Fruit fly (Drosophila melanogaster) whole organism, embryonic: Measurements from ENCODE around the gene vih.

ENCODE experiments used
- Atf3 ChIP-seq: fragments of 200-800 bp; sonication (Bioruptor generic); optimal IDR thresholded peaks from 3 replicates; lab custom pipeline; 2016; ENCODE audit warnings: missing biosample characterization, missing genetic modification characterization
- Bdp1 ChIP-seq: fragments of 200-800 bp; sonication (Bioruptor generic); optimal IDR thresholded peaks from 3 replicates; lab custom pipeline; 2016; ENCODE audit warnings: missing biosample characterization, missing genetic modification characterization
- CG10462 ChIP-seq: fragments of 200-800 bp; sonication (Bioruptor generic); optimal IDR thresholded peaks from 2 replicates; lab custom pipeline; 2016; ENCODE audit warnings: missing biosample characterization, missing genetic modification characterization
- CG10654 ChIP-seq: fragments of 200-800 bp; sonication (Bioruptor generic); optimal IDR thresholded peaks from 2 replicates; lab custom pipeline; 2016; ENCODE audit warnings: missing biosample characterization, missing genetic modification characterization
- CG10979 ChIP-seq: fragments of 200-800 bp; sonication (Bioruptor generic); optimal IDR thresholded peaks from 2 replicates; lab custom pipeline; 2018; ENCODE audit warnings: missing biosample characterization, mild to moderate bottlenecking, missing genetic modification characterization, moderate library complexity
- CG11696 ChIP-seq: fragments of 200-800 bp; sonication (Bioruptor generic); IDR thresholded peaks from 2 replicates; pipeline ENCODE4 v1.3.6; 2022; ENCODE audit warnings: missing biosample characterization, missing genetic modification characterization
- CG12942 ChIP-seq: fragments of 200-800 bp; sonication (Bioruptor generic); optimal IDR thresholded peaks from 3 replicates; lab custom pipeline; 2016; ENCODE audit warnings: missing biosample characterization, missing genetic modification characterization
- CG14441 ChIP-seq: fragments of 200-800 bp; sonication (Bioruptor generic); IDR thresholded peaks from 2 replicates; pipeline ENCODE4 v1.3.6; 2022; ENCODE audit warnings: missing biosample characterization, missing genetic modification characterization
- CG14667 ChIP-seq: fragments of 200-800 bp; sonication (Bioruptor generic); IDR thresholded peaks from 2 replicates; pipeline ENCODE4 v1.3.6; 2022; ENCODE audit warnings: missing biosample characterization, missing genetic modification characterization
- CG1602 ChIP-seq: fragments of 200-800 bp; sonication (Bioruptor generic); optimal IDR thresholded peaks from 3 replicates; lab custom pipeline; 2016; ENCODE audit warnings: missing biosample characterization, missing genetic modification characterization
- CG17359 ChIP-seq: fragments of 200-800 bp; sonication (Bioruptor generic); optimal IDR thresholded peaks from 3 replicates; lab custom pipeline; 2018; ENCODE audit warnings: missing biosample characterization, mild to moderate bottlenecking, missing genetic modification characterization, moderate library complexity
- CG18262 ChIP-seq: fragments of 200-800 bp; optimal IDR thresholded peaks from 3 replicates; lab custom pipeline; 2019; ENCODE audit warnings: missing biosample characterization, mild to moderate bottlenecking, missing genetic modification characterization, moderate library complexity
- CG2678 ChIP-seq: fragments of 200-800 bp; sonication (Bioruptor generic); optimal IDR thresholded peaks from 3 replicates; lab custom pipeline; 2019; ENCODE audit warnings: missing biosample characterization, mild to moderate bottlenecking, missing genetic modification characterization, moderate library complexity
- CG30431 ChIP-seq: fragments of 200-800 bp; sonication (Bioruptor generic); optimal IDR thresholded peaks from 2 replicates; lab custom pipeline; 2017; ENCODE audit warnings: missing biosample characterization, missing genetic modification characterization
- CG3065 ChIP-seq: fragments of 200-800 bp; sonication (Bioruptor generic); optimal IDR thresholded peaks from 2 replicates; lab custom pipeline; 2016; ENCODE audit warnings: missing biosample characterization, missing genetic modification characterization
- CG3838 ChIP-seq: fragments of 200-800 bp; sonication (Bioruptor generic); optimal IDR thresholded peaks from 3 replicates; lab custom pipeline; 2016; ENCODE audit warnings: missing biosample characterization, missing genetic modification characterization
- CG4820 ChIP-seq: fragments of 200-800 bp; sonication (Bioruptor generic); optimal IDR thresholded peaks from 3 replicates; lab custom pipeline; 2016; ENCODE audit warnings: missing biosample characterization, missing genetic modification characterization
- CG6689 ChIP-seq: fragments of 200-800 bp; sonication (Bioruptor generic); IDR thresholded peaks from 2 replicates; pipeline ENCODE4 v1.3.6; 2022; ENCODE audit warnings: missing biosample characterization, missing genetic modification characterization
- CG8290 ChIP-seq, 3 experiments: fragments of 200-800 bp; sonication (Bioruptor generic); optimal IDR thresholded peaks; 2 replicates each; lab custom pipeline; 2016 to 2019; ENCODE audit warnings: missing biosample characterization in 3 of 3, missing genetic modification characterization in 3 of 3, mild to moderate bottlenecking in 2 of 3, moderate library complexity in 1 of 3
- CoRest ChIP-seq: fragments of 200-800 bp; sonication (Bioruptor generic); optimal IDR thresholded peaks from 3 replicates; lab custom pipeline; 2018; ENCODE audit warnings: missing biosample characterization, mild to moderate bottlenecking, missing genetic modification characterization, moderate library complexity
- Dip2 ChIP-seq: fragments of 200-800 bp; sonication (Bioruptor generic); IDR thresholded peaks from 2 replicates; pipeline ENCODE4 v1.3.6; 2022; ENCODE audit warnings: missing biosample characterization, missing genetic modification characterization
- Eip74EF ChIP-seq, 2 experiments: fragments of 200-800 bp in 1 of 2; fragments of >200 bp in 1 of 2; sonication (Bioruptor generic) in 1 of 2; optimal IDR thresholded peaks; 2 replicates each; lab custom pipeline; 2017 to 2019; ENCODE audit warnings: missing biosample characterization in 2 of 2, missing genetic modification characterization in 2 of 2, mild to moderate bottlenecking in 1 of 2, moderate library complexity in 1 of 2
- HHEX ChIP-seq: fragments of 200-800 bp; sonication (Bioruptor generic); optimal IDR thresholded peaks from 3 replicates; lab custom pipeline; 2017; ENCODE audit warnings: missing biosample characterization, mild to moderate bottlenecking, missing genetic modification characterization, missing genetic modification reagents
- HLHmδ ChIP-seq: fragments of 200-800 bp; sonication (Bioruptor generic); optimal IDR thresholded peaks from 2 replicates; lab custom pipeline; 2018; ENCODE audit warnings: missing biosample characterization, mild to moderate bottlenecking, missing genetic modification characterization, moderate library complexity
- Hmx ChIP-seq: fragments of 200-800 bp; sonication (Bioruptor generic); optimal IDR thresholded peaks from 2 replicates; lab custom pipeline; 2016; ENCODE audit warnings: missing biosample characterization, missing genetic modification characterization
- NK7.1 ChIP-seq: fragments of 200-800 bp; sonication (Bioruptor generic); optimal IDR thresholded peaks from 3 replicates; lab custom pipeline; 2016; ENCODE audit warnings: missing biosample characterization, missing genetic modification characterization
- Nf-YC ChIP-seq: fragments of 200-800 bp; optimal IDR thresholded peaks from 3 replicates; lab custom pipeline; 2019; ENCODE audit warnings: missing biosample characterization, mild to moderate bottlenecking, missing genetic modification characterization, moderate library complexity
- NfI ChIP-seq: fragments of 200-800 bp; sonication (Bioruptor generic); optimal IDR thresholded peaks from 3 replicates; lab custom pipeline; 2018; ENCODE audit warnings: missing biosample characterization, mild to moderate bottlenecking, missing genetic modification characterization, moderate library complexity
- Ptx1 ChIP-seq: fragments of 200-800 bp; sonication (Bioruptor generic); IDR thresholded peaks from 2 replicates; pipeline ENCODE4 v1.3.6; 2022; ENCODE audit warnings: missing biosample characterization, missing genetic modification characterization
- Rx ChIP-seq: fragments of 200-800 bp; sonication (Bioruptor generic); IDR thresholded peaks from 2 replicates; pipeline ENCODE4 v1.3.6; 2022; ENCODE audit warnings: missing biosample characterization, missing genetic modification characterization
- Sry-β ChIP-seq: fragments of 200-800 bp; sonication (Bioruptor generic); optimal IDR thresholded peaks from 2 replicates; lab custom pipeline; 2018; ENCODE audit warnings: missing biosample characterization, mild to moderate bottlenecking, missing genetic modification characterization, moderate library complexity
- disco-r ChIP-seq: fragments of 200-800 bp; sonication (Bioruptor generic); optimal IDR thresholded peaks from 2 replicates; lab custom pipeline; 2016; ENCODE audit warnings: missing biosample characterization, missing genetic modification characterization
- esg ChIP-seq: fragments of 200-800 bp; sonication (Bioruptor generic); conservative IDR thresholded peaks from 2 replicates; pipeline ENCODE4 v1.3.6; 2022; ENCODE audit warnings: missing biosample characterization, missing genetic modification characterization
- ewg ChIP-seq: fragments of 200-800 bp; sonication (Bioruptor generic); optimal IDR thresholded peaks from 3 replicates; lab custom pipeline; 2017; ENCODE audit warnings: mild to moderate bottlenecking, missing biosample characterization, missing genetic modification reagents, missing genetic modification characterization
- gfzf ChIP-seq: fragments of 200-800 bp; sonication (Bioruptor generic); optimal IDR thresholded peaks from 2 replicates; lab custom pipeline; 2016; ENCODE audit warnings: missing biosample characterization, mild to moderate bottlenecking, missing genetic modification characterization, moderate library complexity
- hth ChIP-seq: fragments of >200 bp; optimal IDR thresholded peaks from 2 replicates; lab custom pipeline; 2017; ENCODE audit warnings: inconsistent platforms
- jigr1 ChIP-seq: fragments of 200-800 bp; sonication (Bioruptor generic); IDR thresholded peaks from 3 replicates; pipeline ENCODE4 v1.3.6; 2022; ENCODE audit warnings: missing biosample characterization, missing genetic modification characterization
- lab ChIP-seq: fragments of 200-800 bp; sonication (Bioruptor generic); optimal IDR thresholded peaks from 3 replicates; lab custom pipeline; 2017; ENCODE audit warnings: missing biosample characterization, missing genetic modification characterization, mild to moderate bottlenecking, moderate library complexity, missing genetic modification reagents
- lmd ChIP-seq: fragments of 200-800 bp; sonication (Bioruptor generic); IDR thresholded peaks from 2 replicates; pipeline ENCODE4 v1.3.6; 2022; ENCODE audit warnings: missing biosample characterization, missing genetic modification characterization
- nmo ChIP-seq: fragments of 200-800 bp; sonication (Bioruptor generic); optimal IDR thresholded peaks from 2 replicates; lab custom pipeline; 2018; ENCODE audit warnings: missing biosample characterization, mild to moderate bottlenecking, missing genetic modification characterization, moderate library complexity
- pum ChIP-seq: fragments of 200-800 bp; sonication (Bioruptor generic); optimal IDR thresholded peaks from 2 replicates; lab custom pipeline; 2016; ENCODE audit warnings: missing biosample characterization, missing genetic modification characterization
- sd ChIP-seq: fragments of 200-800 bp; sonication (Bioruptor generic); optimal IDR thresholded peaks from 3 replicates; lab custom pipeline; 2018; ENCODE audit warnings: missing biosample characterization, mild to moderate bottlenecking, missing genetic modification characterization, moderate library complexity
- ssp ChIP-seq: fragments of 200-800 bp; sonication (Bioruptor generic); IDR thresholded peaks from 2 replicates; pipeline ENCODE4 v1.3.6; 2022; ENCODE audit warnings: missing biosample characterization, missing genetic modification characterization
- tll ChIP-seq, 2 experiments: fragments of 200-800 bp in 1 of 2; fragments of >200 bp in 1 of 2; sonication (Bioruptor generic) in 1 of 2; optimal IDR thresholded peaks; 2 replicates each; lab custom pipeline; 2017 to 2019; ENCODE audit warnings: missing biosample characterization in 2 of 2, missing genetic modification characterization in 2 of 2, mild to moderate bottlenecking in 1 of 2, moderate library complexity in 1 of 2
- vfl ChIP-seq: fragments of 200-800 bp; sonication (Bioruptor generic); optimal IDR thresholded peaks from 2 replicates; lab custom pipeline; 2016; ENCODE audit warnings: missing biosample characterization, missing genetic modification characterization
- vnd ChIP-seq: fragments of 200-800 bp; sonication (Bioruptor generic); IDR thresholded peaks from 3 replicates; pipeline ENCODE4 v1.3.6; 2022; ENCODE audit warnings: missing biosample characterization, missing genetic modification characterization; ENCODE audit not compliant: partially characterized antibody
- vvl ChIP-seq: fragments of 200-800 bp; sonication (Bioruptor generic); IDR thresholded peaks from 2 replicates; pipeline ENCODE4 v1.3.6; 2022; ENCODE audit warnings: missing biosample characterization, missing genetic modification characterization
- wdn ChIP-seq: fragments of 200-800 bp; sonication (Bioruptor generic); IDR thresholded peaks from 2 replicates; pipeline ENCODE4 v1.3.6; 2022; ENCODE audit warnings: missing biosample characterization, missing genetic modification characterization

Gene vih

DNA sequence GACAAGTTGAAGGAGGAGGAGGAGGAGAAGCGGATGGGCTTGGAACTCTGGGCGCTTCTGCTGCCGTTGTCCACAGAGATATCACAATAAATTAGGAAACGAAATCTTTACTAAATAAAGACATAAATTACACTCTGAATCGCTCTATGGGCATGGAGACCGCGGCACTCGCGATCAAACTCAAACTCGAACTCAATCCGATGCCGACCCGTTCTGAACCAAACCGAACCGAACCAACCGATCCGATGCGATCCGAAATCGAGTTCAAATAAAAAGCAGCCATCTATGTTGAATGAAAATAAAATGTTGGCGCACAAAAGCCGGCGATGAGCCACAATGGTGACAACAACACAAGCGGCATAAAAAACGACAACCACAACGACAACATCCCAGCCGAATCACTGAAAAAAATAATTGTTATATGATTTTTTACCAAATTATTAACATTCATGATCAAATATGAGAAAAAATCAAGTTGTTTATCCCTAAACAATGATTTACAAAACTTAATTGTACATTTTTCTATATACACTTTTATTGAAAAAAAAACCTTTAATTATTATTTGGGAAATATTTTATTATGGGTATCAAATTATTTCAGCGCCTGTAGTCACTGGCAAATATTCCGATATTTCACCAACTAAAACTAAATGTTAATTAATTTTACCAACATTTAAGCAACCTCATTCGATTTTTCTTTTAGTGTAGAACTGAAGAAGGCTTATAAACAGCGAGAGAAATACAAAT lies 47.0 kb upstream of the vih start (continued):
- TF ChIP-seq vnd (GFP tag; lab: Robert Waterston, UW) (no peak), sd (tag; lab: Kevin White, UChicago) (no peak), vvl (no peak; the same call in 1 of the 2 replicates), Atf3 (GFP tag; lab: Kevin White, UChicago) (peak; percentile 14), ewg (GFP tag; lab: Kevin White, UChicago) (peak; percentile 64), HLHmδ (no peak), wdn (no peak), Hmx (peak; percentile 26), Bdp1 (GFP tag; lab: Kevin White, UChicago) (peak; percentile 26), HHEX (GFP tag; lab: Kevin White, UChicago) (peak; percentile 68), nmo (GFP tag; lab: Kevin White, UChicago) (peak; percentile 94), NK7.1 (GFP tag; lab: Kevin White, UChicago) (peak; percentile 7), CG10462 (GFP tag; lab: Kevin White, UChicago) (peak; percentile 70), CG4820 (peak; percentile 86), CG10654 (GFP tag; lab: Kevin White, UChicago) (peak; percentile 39), CG1602 (GFP tag; lab: Kevin White, UChicago) (peak; percentile 77), Sry-β (GFP tag; lab: Kevin White, UChicago) (peak; percentile 49), CG18262 (tag; lab: Kevin White, UChicago) (peak; percentile 96), CG8290 (GFP tag; optimal IDR thresholded peaks at IDR 0.05; lab: Kevin White, UChicago) (peak; percentile 53), CG8290 (tag; optimal IDR thresholded peaks at IDR 0.05; lab: Kevin White, UChicago) (no peak), hth (lab: Kevin White, UChicago) (no peak), CG30431 (GFP tag; lab: Kevin White, UChicago) (peak; percentile 56), lab (GFP tag; lab: Kevin White, UChicago) (peak; percentile 48), CG14441 (peak; percentile 40; the same call in 1 of the 2 replicates), disco-r (peak; percentile 21), pum (GFP tag; lab: Kevin White, UChicago) (peak; percentile 49), Rx (no peak), CG11696 (GFP tag; lab: Robert Waterston, UW) (no peak), Dip2 (no peak), CG17359 (tag; lab: Kevin White, UChicago) (peak; percentile 82), CoRest (tag; lab: Kevin White, UChicago) (peak; percentile 92), vfl (GFP tag; lab: Kevin White, UChicago) (no peak), CG3065 (GFP tag; lab: Kevin White, UChicago) (peak; percentile 36), CG14667 (GFP tag; lab: Robert Waterston, UW) (0 out of 2 replicates have a peak, but pooled peaks have one; percentile 24), ssp (peak; percentile 55), tll (GFP tag; optimal IDR thresholded peaks at IDR 0.05; lab: Kevin White, UChicago) (peak in 1 of 2 experiments; percentile 8), Ptx1 (GFP tag; lab: Robert Waterston, UW) (peak; percentile 72), jigr1 (GFP tag; lab: Robert Waterston, UW) (no peak), Nf-YC (tag; lab: Kevin White, UChicago) (peak; percentile 40), Eip74EF (GFP tag; optimal IDR thresholded peaks at IDR 0.05; lab: Kevin White, UChicago) (peak in 1 of 2 experiments; percentile 87), CG6689 (GFP tag; lab: Robert Waterston, UW) (peak; percentile 71; the same call in 1 of the 2 replicates), CG3838 (GFP tag; lab: Kevin White, UChicago) (peak; percentile 49), NfI (GFP tag; lab: Kevin White, UChicago) (peak; percentile 50), esg (GFP tag; lab: Robert Waterston, UW) (peak; percentile 41; the same call in 1 of the 2 replicates), lmd (peak; percentile 62), gfzf (GFP tag; lab: Kevin White, UChicago) (no peak), CG2678 (tag; lab: Kevin White, UChicago) (peak; percentile 90), CG10979 (tag; lab: Kevin White, UChicago) (peak; percentile 97), CG12942 (GFP tag; lab: Kevin White, UChicago) (peak; percentile 58)
